Worm (Caenorhabditis elegans): ENCODE measurements around the gene C33F10.8.
"Not testable (repeated sequence)": the region's sequence is repeated elsewhere in the genome, so short reads cannot be mapped to it uniquely, and the experiment has no call there.

Gene C33F10.8

DNA sequence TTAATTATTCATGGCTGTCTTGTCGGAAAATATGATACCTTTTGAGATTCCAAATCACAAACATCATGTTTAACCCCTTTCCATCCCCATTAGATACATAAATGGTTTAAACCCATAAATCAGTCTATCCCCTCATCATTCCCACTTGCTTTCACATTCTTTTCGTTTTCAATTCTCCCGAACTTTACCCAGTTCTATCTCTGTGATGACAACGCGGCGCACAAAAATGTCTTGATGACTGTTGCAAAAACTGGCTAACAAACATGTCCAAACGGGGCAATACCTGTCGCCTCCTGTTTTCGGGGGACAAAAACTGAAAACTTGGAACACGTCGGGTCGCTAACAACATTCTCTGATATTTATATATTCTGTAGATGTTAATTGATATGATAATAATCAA lies 41.0 kb upstream of the C33F10.8 start:
- TF ChIP-seq rnt-1 (tag; optimal IDR thresholded peaks at IDR 0.05) (no peak), ref-2 (tag; optimal IDR thresholded peaks at IDR 0.05) (no peak), tbx-7 (tag; optimal IDR thresholded peaks at IDR 0.05) (no peak), hlh-13 (GFP tag; optimal IDR thresholded peaks at IDR 0.05) (no peak), pag-3 (tag; optimal IDR thresholded peaks at IDR 0.05; ENCODE audit: borderline replicate concordance) (no peak), fax-1 (tag; optimal IDR thresholded peaks at IDR 0.05) (no peak), hlh-8 (tag; optimal IDR thresholded peaks at IDR 0.05) (no peak), ttx-3 (tag; optimal IDR thresholded peaks at IDR 0.05) (no peak), dve-1 (tag; optimal IDR thresholded peaks at IDR 0.05) (no peak), gmeb-2 (tag; optimal IDR thresholded peaks at IDR 0.05) (no peak), pqm-1 (tag; optimal IDR thresholded peaks at IDR 0.05) (no peak), pros-1 (tag; optimal IDR thresholded peaks at IDR 0.05) (no peak)

- TF ChIP-seq unc-86 (tag; optimal IDR thresholded peaks at IDR 0.05) (no peak), ceh-31 (tag; optimal IDR thresholded peaks at IDR 0.05) (no peak), fkh-6 (tag; optimal IDR thresholded peaks at IDR 0.05) (no peak), hlh-13 (GFP tag; optimal IDR thresholded peaks at IDR 0.05) (no peak), mec-3 (tag; optimal IDR thresholded peaks at IDR 0.05; ENCODE audit: borderline replicate concordance) (no peak), pha-4 (tag; optimal IDR thresholded peaks at IDR 0.05) (no peak), nhr-232 (tag; optimal IDR thresholded peaks at IDR 0.05) (no peak), hlh-6 (tag; optimal IDR thresholded peaks at IDR 0.05) (no peak)
Observed at ce11 chrII:4863357-4863756, 38.3 kb upstream of the C33F10.8 start, which contains the start of the genes mpst-4 and F11G11.14. Gene mpst-4 (minus strand): TSS chrII:4863457. Gene F11G11.14 (plus strand): TSS chrII:4863681.

- not testable (repeated sequence) for TF ChIP-seq zip-5, ceh-24, ztf-16 (tag; optimal IDR thresholded peaks at IDR 0.05)
Observed at ce11 chrII:4860260-4860659, 35.2 kb upstream of the C33F10.8 start, which contains the start of the genes nspd-5 and F11G11.4. Gene nspd-5 (minus strand): TSS chrII:4860360. Gene F11G11.4 (plus strand): TSS chrII:4860594.

DNA sequence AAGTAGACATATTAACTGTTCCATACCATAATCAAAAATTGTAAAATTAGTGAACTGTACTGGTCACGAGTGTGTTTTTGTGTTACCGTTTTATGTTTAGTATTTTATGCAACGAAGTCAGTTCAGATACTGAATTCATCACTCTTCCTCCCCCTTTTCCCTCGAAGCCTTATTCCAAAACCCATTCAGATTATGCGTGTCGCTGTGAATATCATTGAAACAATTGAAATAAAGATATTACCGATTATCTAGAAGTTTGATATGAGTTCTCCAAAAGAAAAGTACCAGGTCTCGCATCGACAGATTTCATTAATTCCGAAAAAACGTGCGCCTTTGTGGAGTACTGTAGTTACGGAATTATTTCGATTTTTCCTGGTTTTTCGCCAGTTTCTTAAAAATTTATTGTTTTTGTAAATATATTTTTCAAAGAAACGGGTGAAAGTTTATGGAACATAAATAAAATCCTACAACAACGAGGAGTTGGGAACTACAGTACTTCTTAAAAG lies 33.9 kb upstream of the C33F10.8 start:
- TF ChIP-seq tbx-2 (tag; optimal IDR thresholded peaks at IDR 0.05) (no peak), fkh-10 (GFP tag; optimal IDR thresholded peaks at IDR 0.05) (no peak)

- no peak for TF ChIP-seq sdc-2 (tag; optimal IDR thresholded peaks at IDR 0.05)
- no peak for TF ChIP-seq ceh-30 (tag; optimal IDR thresholded peaks at IDR 0.05)
- TF ChIP-seq sox-2 (GFP tag; IDR thresholded peaks at IDR 0.05), result no peak
- no peak for TF ChIP-seq ceh-22 (tag; optimal IDR thresholded peaks at IDR 0.05)
- no peak for TF ChIP-seq nhr-232 (tag; optimal IDR thresholded peaks at IDR 0.05)
- TF ChIP-seq fax-1 (tag; optimal IDR thresholded peaks at IDR 0.05), result no peak
- TF ChIP-seq che-1 (tag; optimal IDR thresholded peaks at IDR 0.05), result no peak
- no peak for TF ChIP-seq rnt-1 (tag; optimal IDR thresholded peaks at IDR 0.05)
- no peak for TF ChIP-seq F13H6.1 (tag; optimal IDR thresholded peaks at IDR 0.05)
- TF ChIP-seq fkh-10 (GFP tag; optimal IDR thresholded peaks at IDR 0.05), result no peak
- no peak for TF ChIP-seq elt-4 (tag; optimal IDR thresholded peaks at IDR 0.05)
- no peak for TF ChIP-seq dve-1 (tag; optimal IDR thresholded peaks at IDR 0.05)
- no peak for TF ChIP-seq lim-6 (tag; optimal IDR thresholded peaks at IDR 0.05)
- no peak for TF ChIP-seq pha-4 (tag; optimal IDR thresholded peaks at IDR 0.05)
- TF ChIP-seq unc-86 (tag; optimal IDR thresholded peaks at IDR 0.05), result no peak
- no peak for TF ChIP-seq K09A11.1 (tag; optimal IDR thresholded peaks at IDR 0.05; ENCODE audit: insufficient read depth)
- no peak for TF ChIP-seq pqm-1 (tag; optimal IDR thresholded peaks at IDR 0.05)
Observed at ce11 chrII:4857873-4858364, 32.9 kb upstream of the C33F10.8 start, which contains the start of gene F11G11.5. Gene F11G11.5 (plus strand): TSS chrII:4857923.
